Worm (Caenorhabditis elegans) whole organism, L1 larva: ENCODE results near the gene F01F1.14.

Experiments used
- C04F5.9 ChIP-seq: sonication (generic microtip); optimal IDR thresholded peaks from 2 replicates; lab custom pipeline; 2016; ENCODE audit warnings: missing genetic modification characterization, missing compliant biosample characterization
- C16A3.4 ChIP-seq: fragments of 150-350 bp; optimal IDR thresholded peaks from 2 replicates; lab custom pipeline; 2014; ENCODE audit warnings: missing biosample characterization, missing genetic modification characterization
- F16B12.6 ChIP-seq: fragments of 150-350 bp; optimal IDR thresholded peaks from 2 replicates; lab custom pipeline; 2014; ENCODE audit warnings: missing biosample characterization, missing genetic modification characterization
- Y116A8C.19 ChIP-seq: sonication (generic microtip); optimal IDR thresholded peaks from 2 replicates; lab custom pipeline; 2016; ENCODE audit warnings: missing compliant biosample characterization, missing genetic modification characterization, borderline replicate concordance
- aha-1 ChIP-seq: fragments of 150-350 bp; optimal IDR thresholded peaks from 2 replicates; lab custom pipeline; 2014; ENCODE audit warnings: missing biosample characterization, missing genetic modification characterization
- alr-1 ChIP-seq: fragments of 200-800 bp; sonication (Bioruptor generic); optimal IDR thresholded peaks from 2 replicates; lab custom pipeline; 2018; ENCODE audit warnings: borderline replicate concordance, mild to moderate bottlenecking, missing genetic modification characterization, missing compliant biosample characterization
- aly-2 ChIP-seq: fragments of 150-350 bp; optimal IDR thresholded peaks from 2 replicates; lab custom pipeline; 2014; ENCODE audit warnings: missing biosample characterization, missing genetic modification characterization
- ama-1 ChIP-seq: fragments of 150-350 bp; optimal IDR thresholded peaks from 2 replicates; lab custom pipeline; 2014
- ces-1 ChIP-seq: fragments of 150-350 bp; optimal IDR thresholded peaks from 2 replicates; lab custom pipeline; 2014; ENCODE audit warnings: missing biosample characterization, missing genetic modification reagents, missing genetic modification characterization
- dpl-1 ChIP-seq, 3 experiments: fragments of 150-350 bp in 2 of 3; sonication (generic microtip) in 1 of 3; optimal IDR thresholded peaks; 2 replicates each; lab custom pipeline; 2014 to 2017; ENCODE audit warnings: missing biosample characterization in 3 of 3, missing genetic modification characterization in 3 of 3, missing genetic modification reagents in 3 of 3
- dsc-1 ChIP-seq: sonication (generic microtip); optimal IDR thresholded peaks from 2 replicates; lab custom pipeline; 2016; ENCODE audit warnings: mild to moderate bottlenecking, missing genetic modification characterization, missing compliant biosample characterization
- efl-1 ChIP-seq, 4 experiments: fragments of 150-350 bp; optimal IDR thresholded peaks in 3 of 4; peaks in 1 of 4; 1 replicate in 1 of 4; 2 replicates in 3 of 4; lab custom pipeline; 2014; ENCODE audit warnings: missing biosample characterization in 2 of 4, missing genetic modification characterization in 2 of 4, missing genetic modification reagents in 2 of 4
- efl-3 ChIP-seq: fragments of 200-800 bp; sonication (Bioruptor generic); optimal IDR thresholded peaks from 2 replicates; lab custom pipeline; 2018; ENCODE audit warnings: mild to moderate bottlenecking, missing genetic modification characterization, missing compliant biosample characterization
- egl-13 ChIP-seq: sonication (generic microtip); optimal IDR thresholded peaks from 2 replicates; lab custom pipeline; 2016; ENCODE audit warnings: missing genotype, missing genetic modification reagents, missing genetic modification characterization, missing compliant biosample characterization
- egl-27 ChIP-seq, 2 experiments: fragments of 150-350 bp in 1 of 2; sonication (generic microtip); optimal IDR thresholded peaks; 3 replicates each; lab custom pipeline; 2017 to 2018; ENCODE audit warnings: missing biosample characterization in 2 of 2, missing genetic modification characterization in 2 of 2, missing genetic modification reagents in 2 of 2
- ets-5 ChIP-seq: fragments of 200-800 bp; sonication (Bioruptor generic); IDR thresholded peaks from 2 replicates; pipeline ENCODE4 v1.3.6; 2022; ENCODE audit warnings: missing genetic modification characterization, missing compliant biosample characterization
- fkh-10 ChIP-seq: sonication (generic microtip); optimal IDR thresholded peaks from 2 replicates; lab custom pipeline; 2017; ENCODE audit warnings: missing biosample characterization, missing genetic modification reagents, missing genetic modification characterization
- fkh-4 ChIP-seq: sonication (generic microtip); optimal IDR thresholded peaks from 2 replicates; lab custom pipeline; 2016; ENCODE audit warnings: missing compliant biosample characterization, missing genetic modification characterization, borderline replicate concordance
- grh-1 ChIP-seq: fragments of 200-800 bp; sonication (Bioruptor generic); IDR thresholded peaks from 2 replicates; pipeline ENCODE4 v1.3.6; 2022; ENCODE audit warnings: missing genetic modification reagents, missing genetic modification characterization, missing compliant biosample characterization
- hlh-4 ChIP-seq: sonication (generic microtip); optimal IDR thresholded peaks from 2 replicates; lab custom pipeline; 2016; ENCODE audit warnings: mild to moderate bottlenecking, missing genetic modification characterization, missing compliant biosample characterization
- hpl-2 ChIP-seq: fragments of 150-350 bp; optimal IDR thresholded peaks from 2 replicates; lab custom pipeline; 2014; ENCODE audit warnings: missing biosample characterization, missing genetic modification reagents, missing genetic modification characterization
- irx-1 ChIP-seq: sonication (generic microtip); optimal IDR thresholded peaks from 2 replicates; lab custom pipeline; 2016; ENCODE audit warnings: missing genetic modification characterization, missing compliant biosample characterization
- isw-1 ChIP-seq: fragments of 200-800 bp; sonication (Bioruptor generic); IDR thresholded peaks from 2 replicates; pipeline ENCODE4 v1.3.6; 2022; ENCODE audit warnings: missing genetic modification characterization, missing compliant biosample characterization
- jun-1 ChIP-seq: fragments of 150-350 bp; optimal IDR thresholded peaks from 2 replicates; lab custom pipeline; 2014; ENCODE audit warnings: missing biosample characterization, missing genetic modification reagents, missing genetic modification characterization
- lin-13 ChIP-seq: fragments of 150-350 bp; optimal IDR thresholded peaks from 2 replicates; lab custom pipeline; 2014; ENCODE audit warnings: missing biosample characterization, missing genetic modification reagents, missing genetic modification characterization
- lin-14 ChIP-seq: fragments of 200-800 bp; sonication (Bioruptor generic); optimal IDR thresholded peaks from 2 replicates; lab custom pipeline; 2018; ENCODE audit warnings: mild to moderate bottlenecking, missing genetic modification characterization, moderate library complexity, missing compliant biosample characterization
- lin-15B ChIP-seq: fragments of 150-350 bp; sonication (generic microtip); optimal IDR thresholded peaks from 3 replicates; lab custom pipeline; 2014; ENCODE audit warnings: missing biosample characterization, missing genetic modification characterization
- lin-35 ChIP-seq, 2 experiments: fragments of 150-350 bp; optimal IDR thresholded peaks; 2 replicates each; lab custom pipeline; 2014; ENCODE audit warnings: missing biosample characterization in 2 of 2, missing genetic modification characterization in 2 of 2, missing genetic modification reagents in 2 of 2
- lsy-2 ChIP-seq, 2 experiments: fragments of 150-350 bp; optimal IDR thresholded peaks; 2 replicates each; lab custom pipeline; 2014; ENCODE audit warnings: missing biosample characterization in 2 of 2, missing genetic modification characterization in 2 of 2
- mep-1 ChIP-seq: fragments of 150-350 bp; optimal IDR thresholded peaks from 2 replicates; lab custom pipeline; 2014; ENCODE audit warnings: missing biosample characterization, missing genetic modification characterization
- nhr-11 ChIP-seq: fragments of 150-350 bp; optimal IDR thresholded peaks from 2 replicates; lab custom pipeline; 2014; ENCODE audit warnings: missing biosample characterization, missing genetic modification characterization
- nhr-12 ChIP-seq: sonication (generic microtip); optimal IDR thresholded peaks from 2 replicates; lab custom pipeline; 2017; ENCODE audit warnings: missing biosample characterization, missing genetic modification characterization
- nhr-19 ChIP-seq: fragments of 200-800 bp; sonication (Bioruptor generic); conservative IDR thresholded peaks from 2 replicates; pipeline ENCODE4 v1.3.6; 2022; ENCODE audit warnings: missing genetic modification characterization, missing compliant biosample characterization
- nhr-20 ChIP-seq: sonication (generic microtip); optimal IDR thresholded peaks from 2 replicates; lab custom pipeline; 2016; ENCODE audit warnings: mild to moderate bottlenecking, missing genetic modification characterization, missing compliant biosample characterization
- nhr-237 ChIP-seq: fragments of 150-350 bp; optimal IDR thresholded peaks from 2 replicates; lab custom pipeline; 2014; ENCODE audit warnings: missing biosample characterization, missing genetic modification characterization
- nhr-47 ChIP-seq: sonication (generic microtip); optimal IDR thresholded peaks from 2 replicates; lab custom pipeline; 2016; ENCODE audit warnings: mild to moderate bottlenecking, missing genetic modification characterization, moderate library complexity, missing compliant biosample characterization
- nhr-76 ChIP-seq: sonication (generic microtip); optimal IDR thresholded peaks from 2 replicates; lab custom pipeline; 2017; ENCODE audit warnings: missing biosample characterization, missing genetic modification characterization
- nhr-84 ChIP-seq: sonication (generic microtip); optimal IDR thresholded peaks from 2 replicates; lab custom pipeline; 2017; ENCODE audit warnings: missing biosample characterization, missing genetic modification characterization
- nhr-85 ChIP-seq: sonication (generic microtip); peaks from one replicate; lab custom pipeline; 2016; ENCODE audit warnings: missing genetic modification characterization, inconsistent platforms, missing compliant biosample characterization
- nhr-90 ChIP-seq: sonication (generic microtip); optimal IDR thresholded peaks from 2 replicates; lab custom pipeline; 2016; ENCODE audit warnings: mild to moderate bottlenecking, missing genetic modification characterization, missing compliant biosample characterization; ENCODE audit not compliant: poor library complexity
- pag-3 ChIP-seq: sonication (generic microtip); optimal IDR thresholded peaks from 2 replicates; lab custom pipeline; 2017; ENCODE audit warnings: missing genetic modification characterization, mild to moderate bottlenecking, missing compliant biosample characterization, antibody characterized with exemption, borderline replicate concordance; ENCODE audit not compliant: insufficient read depth
- snpc-4 ChIP-seq: fragments of 150-350 bp; optimal IDR thresholded peaks from 2 replicates; lab custom pipeline; 2014; ENCODE audit warnings: missing biosample characterization, missing genetic modification characterization
- snu-23 ChIP-seq: sonication (generic microtip); optimal IDR thresholded peaks from 2 replicates; lab custom pipeline; 2016; ENCODE audit warnings: missing genetic modification characterization, missing compliant biosample characterization
- unc-130 ChIP-seq: fragments of 150-350 bp; optimal IDR thresholded peaks from 2 replicates; lab custom pipeline; 2017; ENCODE audit warnings: missing biosample characterization, missing genetic modification characterization, inconsistent platforms
- unc-30 ChIP-seq: sonication (generic microtip); optimal IDR thresholded peaks from 2 replicates; lab custom pipeline; 2017; ENCODE audit warnings: missing biosample characterization, missing genetic modification characterization
- unc-86 ChIP-seq: sonication (generic microtip); optimal IDR thresholded peaks from 2 replicates; lab custom pipeline; 2016; ENCODE audit warnings: missing genetic modification characterization, missing compliant biosample characterization
- unc-98 ChIP-seq: fragments of 200-800 bp; sonication (Bioruptor generic); IDR thresholded peaks from 2 replicates; pipeline ENCODE4 v1.3.6; 2022; ENCODE audit warnings: missing genetic modification characterization, missing compliant biosample characterization
- vab-15 ChIP-seq: sonication (generic microtip); optimal IDR thresholded peaks from 2 replicates; lab custom pipeline; 2017; ENCODE audit warnings: missing genotype, mild to moderate bottlenecking, missing genetic modification characterization, missing compliant biosample characterization
- zip-4 ChIP-seq: fragments of 200-800 bp; sonication (Bioruptor generic); optimal IDR thresholded peaks from 2 replicates; lab custom pipeline; 2018; ENCODE audit warnings: mild to moderate bottlenecking, missing genetic modification characterization, moderate library complexity, missing compliant biosample characterization
- ztf-11 ChIP-seq, 2 experiments: sonication (generic microtip); optimal IDR thresholded peaks; 2 replicates each; lab custom pipeline; 2016 to 2017; ENCODE audit warnings: missing genetic modification characterization in 2 of 2, missing biosample characterization in 1 of 2, missing compliant biosample characterization in 1 of 2
- ztf-4 ChIP-seq: fragments of 150-350 bp; optimal IDR thresholded peaks from 2 replicates; lab custom pipeline; 2014; ENCODE audit warnings: missing biosample characterization, missing genetic modification characterization

The F01F1.14 gene

DNA sequence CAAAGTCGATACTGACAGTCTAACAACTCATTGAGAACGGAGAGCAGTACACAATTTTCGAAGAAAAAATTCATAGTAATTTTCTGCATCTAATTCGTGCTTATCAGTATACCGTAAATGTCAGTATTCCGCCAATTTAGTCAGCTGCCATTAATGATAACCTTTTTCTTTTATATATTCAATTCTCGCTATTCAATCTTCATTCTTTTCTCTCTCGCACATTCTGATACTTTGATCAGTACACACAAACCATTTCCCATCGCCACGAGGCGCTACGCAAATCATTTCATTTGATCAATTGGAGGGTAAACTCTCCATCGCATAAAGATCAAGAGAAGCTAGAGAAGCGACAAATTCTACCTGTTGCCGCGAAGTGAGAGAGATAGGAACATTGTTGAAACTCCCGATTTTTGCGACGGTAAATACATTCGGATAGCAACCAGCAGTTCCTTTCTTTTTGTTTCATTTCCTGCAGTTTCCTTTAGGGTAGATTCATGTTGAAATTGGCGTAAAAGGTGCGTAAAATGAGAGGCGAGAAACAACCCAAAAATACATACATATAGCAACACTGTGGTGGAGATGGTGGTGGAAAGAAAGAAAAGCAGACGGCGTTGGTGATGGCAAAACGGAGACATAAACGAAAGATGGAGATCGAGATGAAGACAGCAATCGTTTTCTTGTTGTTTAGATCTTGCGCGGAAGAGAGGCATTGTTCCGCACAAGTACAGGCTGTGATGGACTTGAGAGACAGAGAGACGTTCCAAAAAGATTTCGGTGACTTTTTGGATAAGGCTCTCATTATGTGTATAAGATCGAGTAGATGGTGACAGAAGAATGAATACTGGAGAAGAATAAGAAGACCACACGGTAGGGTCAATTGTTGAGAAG, 44.3 kb downstream of the F01F1.14 start:
- TF ChIP-seq irx-1 (tag; lab: Kevin White, UChicago) (no peak), lsy-2 (tag; optimal IDR thresholded peaks at IDR 0.05; lab: Kevin White, UChicago) (peak in 1 of 2 experiments; percentile 46), dsc-1 (no peak), ztf-4 (tag; lab: Kevin White, UChicago) (no peak), grh-1 (GFP tag; lab: Robert Waterston, UW) (no peak), nhr-84 (no peak), lin-14 (peak; percentile 72), efl-1 (optimal IDR thresholded peaks at IDR 0.05; lab: Kevin White, UChicago) (peak in 1 of 2 experiments; percentile 1), efl-1 (GFP tag; optimal IDR thresholded peaks at IDR 0.05 in 1 of 2; lab: Kevin White, UChicago) (no peak), egl-27 (tag; optimal IDR thresholded peaks at IDR 0.05; lab: Kevin White, UChicago) (no peak), vab-15 (tag; lab: Kevin White, UChicago) (no peak), unc-130 (tag; lab: Kevin White, UChicago) (peak; percentile 51), aha-1 (no peak), ama-1 (lab: Kevin White, UChicago) (peak; percentile 70), Y116A8C.19 (tag; lab: Kevin White, UChicago) (no peak), nhr-19 (peak; percentile 46), nhr-85 (tag; lab: Kevin White, UChicago) (peak; percentile 79), nhr-237 (tag; lab: Kevin White, UChicago) (no peak), fkh-10 (no peak), aly-2 (tag; lab: Kevin White, UChicago) (no peak), mep-1 (peak; percentile 25), C04F5.9 (tag; lab: Kevin White, UChicago) (no peak), alr-1 (no peak), fkh-4 (no peak), jun-1 (tag; lab: Kevin White, UChicago) (no peak), dpl-1 (GFP tag; optimal IDR thresholded peaks at IDR 0.05; lab: Kevin White, UChicago) (no peak), ces-1 (GFP tag; lab: Kevin White, UChicago) (no peak), hpl-2 (GFP tag; lab: Kevin White, UChicago) (no peak), F16B12.6 (tag; lab: Kevin White, UChicago) (no peak), ets-5 (GFP tag; lab: Robert Waterston, UW) (no peak), ztf-11 (tag; optimal IDR thresholded peaks at IDR 0.05; lab: Kevin White, UChicago) (no peak), hlh-4 (no peak), pag-3 (tag; lab: Kevin White, UChicago) (no peak), zip-4 (GFP tag; lab: Kevin White, UChicago) (no peak), lin-13 (GFP tag; lab: Kevin White, UChicago) (no peak), snpc-4 (no peak), efl-3 (GFP tag; lab: Kevin White, UChicago) (no peak), C16A3.4 (tag; lab: Kevin White, UChicago) (peak; percentile 52), nhr-47 (tag; lab: Kevin White, UChicago) (peak; percentile 18), lin-15B (no peak), nhr-90 (tag; lab: Kevin White, UChicago) (peak; percentile 62), snu-23 (GFP tag; lab: Kevin White, UChicago) (peak; percentile 66), lin-35 (GFP tag; optimal IDR thresholded peaks at IDR 0.05; lab: Kevin White, UChicago) (peak in 1 of 2 experiments; percentile 61), nhr-11 (tag; lab: Kevin White, UChicago) (no peak), unc-98 (GFP tag; lab: Robert Waterston, UW) (no peak), nhr-20 (tag; lab: Kevin White, UChicago) (peak; percentile 71), unc-30 (tag; lab: Kevin White, UChicago) (no peak), nhr-76 (tag; lab: Kevin White, UChicago) (no peak), egl-13 (no peak), isw-1 (GFP tag; lab: Robert Waterston, UW) (no peak), unc-86 (tag; lab: Kevin White, UChicago) (no peak), nhr-12 (tag; lab: Kevin White, UChicago) (no peak)
